Fruit fly (Drosophila melanogaster) whole organism: Measurements from ENCODE around the gene CG14851.

Experiments used
- EcR ChIP-seq, 2 experiments: fragments of >200 bp; optimal IDR thresholded peaks; 2 replicates each; lab custom pipeline; 2017; ENCODE audit warnings: missing biosample characterization in 2 of 2, missing genetic modification characterization in 2 of 2, missing genetic modification reagents in 2 of 2
- psq ChIP-seq: fragments of >200 bp; optimal IDR thresholded peaks from 2 replicates; lab custom pipeline; 2017

DNA sequence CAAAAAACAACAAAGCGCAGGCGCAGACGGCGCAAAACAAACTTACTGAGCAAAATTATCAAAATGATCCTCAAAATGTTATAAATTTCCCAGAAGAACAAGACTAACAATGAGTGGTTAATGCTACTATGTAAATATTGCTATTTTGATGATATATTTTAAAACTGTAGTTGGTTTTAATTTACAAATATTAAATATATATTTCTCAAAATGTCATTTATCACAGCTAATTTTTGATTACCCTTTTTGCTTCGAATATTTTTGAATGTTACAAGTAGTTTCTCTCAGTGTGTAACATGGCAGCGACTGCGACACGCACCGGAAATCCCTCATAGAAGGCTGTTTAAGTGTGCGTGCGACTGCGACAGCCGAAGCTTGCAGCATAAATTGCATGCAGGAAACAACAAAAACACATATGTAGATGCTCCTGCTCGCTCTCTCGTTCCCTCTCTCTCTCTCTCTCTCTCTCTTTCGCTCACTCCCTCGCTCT is 35.8 kb downstream of the CG14851 start:
- TF ChIP-seq psq (lab: Kevin White, UChicago) = no peak
- TF ChIP-seq EcR (GFP tag; optimal IDR thresholded peaks at IDR 0.05; lab: Kevin White, UChicago) = no peak
